Fruit fly (Drosophila melanogaster) whole organism, wandering third instar larva: ENCODE data around the gene CG17221.

Source experiments
- Abd-B ChIP-seq: fragments of >200 bp; optimal IDR thresholded peaks from 2 replicates; lab custom pipeline; 2017; ENCODE audit warnings: missing biosample characterization, missing genetic modification characterization
- CG32264 ChIP-seq: fragments of 200-800 bp; sonication (Bioruptor generic); optimal IDR thresholded peaks from 2 replicates; lab custom pipeline; 2016; ENCODE audit warnings: missing biosample characterization, missing genetic modification characterization
- CG9705 ChIP-seq: fragments of 200-800 bp; sonication (Bioruptor generic); optimal IDR thresholded peaks from 2 replicates; lab custom pipeline; 2018; ENCODE audit warnings: missing biosample characterization, mild to moderate bottlenecking, missing genetic modification characterization
- CrebA ChIP-seq: fragments of 200-800 bp; sonication (Bioruptor generic); optimal IDR thresholded peaks from 2 replicates; lab custom pipeline; 2016; ENCODE audit warnings: missing biosample characterization, mild to moderate bottlenecking, missing genetic modification characterization, borderline replicate concordance
- Dfd ChIP-seq: fragments of >200 bp; optimal IDR thresholded peaks from 2 replicates; lab custom pipeline; 2017; ENCODE audit warnings: missing biosample characterization, missing genetic modification characterization
- Dif ChIP-seq: fragments of 200-275, 200-300 bp; sonication (Bioruptor generic); optimal IDR thresholded peaks from 2 replicates; lab custom pipeline; 2018; ENCODE audit warnings: missing biosample characterization, missing genetic modification characterization; ENCODE audit not compliant: partially characterized antibody
- GATAd ChIP-seq: sonication (Bioruptor generic); optimal IDR thresholded peaks from 2 replicates; lab custom pipeline; 2016; ENCODE audit warnings: missing biosample characterization, missing genetic modification characterization
- HLH106 ChIP-seq: fragments of 200-800 bp; optimal IDR thresholded peaks from 3 replicates; lab custom pipeline; 2019; ENCODE audit warnings: missing biosample characterization, mild to moderate bottlenecking, missing genetic modification characterization, moderate library complexity
- Hnf4 ChIP-seq: fragments of 200-800 bp; sonication (Bioruptor generic); optimal IDR thresholded peaks from 2 replicates; lab custom pipeline; 2016; ENCODE audit warnings: missing biosample characterization, mild to moderate bottlenecking, missing genetic modification characterization
- Hr78 ChIP-seq: fragments of >200 bp; optimal IDR thresholded peaks from 2 replicates; lab custom pipeline; 2017; ENCODE audit warnings: missing biosample characterization, missing genetic modification characterization
- Hr83 ChIP-seq: fragments of 200-300 bp; sonication (Bioruptor generic); optimal IDR thresholded peaks from 2 replicates; lab custom pipeline; 2016; ENCODE audit warnings: missing biosample characterization, mild to moderate bottlenecking, missing genetic modification characterization, moderate library complexity; ENCODE audit not compliant: poor library complexity, severe bottlenecking
- Jra ChIP-seq: sonication (Bioruptor generic); optimal IDR thresholded peaks from 2 replicates; lab custom pipeline; 2016; ENCODE audit warnings: missing biosample characterization, missing genetic modification characterization
- Mio ChIP-seq: sonication (Bioruptor generic); optimal IDR thresholded peaks from 2 replicates; lab custom pipeline; 2016; ENCODE audit warnings: missing biosample characterization, missing genetic modification characterization
- Myc ChIP-seq: fragments of >200 bp; optimal IDR thresholded peaks from 2 replicates; lab custom pipeline; 2017
- N ChIP-seq: fragments of >200 bp; optimal IDR thresholded peaks from 2 replicates; lab custom pipeline; 2018; ENCODE audit warnings: missing biosample characterization, missing external identifiers, missing genetic modification characterization
- OdsH ChIP-seq: fragments of 200-800 bp; sonication (Bioruptor generic); optimal IDR thresholded peaks from 2 replicates; lab custom pipeline; 2016; ENCODE audit warnings: missing biosample characterization, mild to moderate bottlenecking, missing genetic modification characterization
- Rel ChIP-seq, 2 experiments: fragments of 200-800 bp; sonication (Bioruptor generic) in 1 of 2; optimal IDR thresholded peaks; 2 replicates in 1 of 2; 3 replicates in 1 of 2; lab custom pipeline; 2016 to 2019; ENCODE audit warnings: mild to moderate bottlenecking in 2 of 2, missing biosample characterization in 2 of 2, missing genetic modification characterization in 2 of 2, moderate library complexity in 1 of 2
- Sp1 ChIP-seq: fragments of 200-800 bp; sonication (Bioruptor generic); optimal IDR thresholded peaks from 3 replicates; lab custom pipeline; 2019; ENCODE audit warnings: missing biosample characterization, mild to moderate bottlenecking, missing genetic modification characterization, moderate library complexity
- Vsx2 ChIP-seq: fragments of 200-300, 225-300 bp; sonication (Bioruptor generic); optimal IDR thresholded peaks from 2 replicates; lab custom pipeline; 2018; ENCODE audit warnings: missing biosample characterization, missing genetic modification characterization; ENCODE audit not compliant: partially characterized antibody
- br ChIP-seq: fragments of 200-800 bp; sonication (Bioruptor generic); optimal IDR thresholded peaks from 2 replicates; lab custom pipeline; 2016; ENCODE audit warnings: missing biosample characterization, missing genetic modification characterization
- brk ChIP-seq: fragments of 200-800 bp; sonication (Bioruptor generic); optimal IDR thresholded peaks from 2 replicates; lab custom pipeline; 2016; ENCODE audit warnings: missing biosample characterization, mild to moderate bottlenecking, missing genetic modification characterization
- dl ChIP-seq, 2 experiments: fragments of 175-275, 200-275 bp in 1 of 2; fragments of 200-275 bp in 1 of 2; sonication (Bioruptor generic); optimal IDR thresholded peaks; lab custom pipeline; 2018; ENCODE audit warnings: mild to moderate bottlenecking in 2 of 2, missing biosample characterization in 2 of 2, missing genetic modification characterization in 2 of 2, moderate library complexity in 2 of 2; ENCODE audit not compliant: partially characterized antibody in 2 of 2, insufficient read depth in 1 of 2
- dmrt93B ChIP-seq: fragments of 200-800 bp; sonication (Bioruptor generic); optimal IDR thresholded peaks from 2 replicates; lab custom pipeline; 2018; ENCODE audit warnings: missing biosample characterization, mild to moderate bottlenecking, missing genetic modification characterization
- dsf ChIP-seq: sonication (Bioruptor generic); optimal IDR thresholded peaks from 2 replicates; lab custom pipeline; 2016; ENCODE audit warnings: missing biosample characterization, missing genetic modification characterization, borderline replicate concordance
- ey ChIP-seq: fragments of 200-800 bp; sonication (Bioruptor generic); optimal IDR thresholded peaks from 2 replicates; lab custom pipeline; 2016; ENCODE audit warnings: missing biosample characterization, missing genetic modification characterization
- foxo ChIP-seq, 2 experiments: fragments of 200-800 bp; sonication (Bioruptor generic); optimal IDR thresholded peaks; 2 replicates in 1 of 2; 3 replicates in 1 of 2; lab custom pipeline; 2016 to 2017; ENCODE audit warnings: missing biosample characterization in 2 of 2, missing genetic modification characterization in 2 of 2
- fru ChIP-seq: fragments of 200-800 bp; sonication (Bioruptor generic); optimal IDR thresholded peaks from 3 replicates; lab custom pipeline; 2016; ENCODE audit warnings: missing biosample characterization, mild to moderate bottlenecking, missing genetic modification characterization
- h ChIP-seq: fragments of 200-800 bp; sonication (Bioruptor generic); optimal IDR thresholded peaks from 3 replicates; lab custom pipeline; 2016; ENCODE audit warnings: missing biosample characterization, mild to moderate bottlenecking, missing genetic modification characterization
- jim ChIP-seq: fragments of 175-275, 200-325 bp; sonication (Bioruptor generic); optimal IDR thresholded peaks from 2 replicates; lab custom pipeline; 2016; ENCODE audit warnings: missing biosample characterization, mild to moderate bottlenecking, missing genetic modification characterization
- lola ChIP-seq: fragments of >200 bp; optimal IDR thresholded peaks from 2 replicates; lab custom pipeline; 2017; ENCODE audit warnings: missing biosample characterization, missing genetic modification characterization
- pan ChIP-seq: fragments of >200 bp; optimal IDR thresholded peaks from 2 replicates; lab custom pipeline; 2017
- psq ChIP-seq: fragments of 200-800 bp; sonication (Bioruptor generic); optimal IDR thresholded peaks from 3 replicates; lab custom pipeline; 2017; ENCODE audit warnings: missing biosample characterization, mild to moderate bottlenecking, missing genetic modification characterization, moderate library complexity
- rgr ChIP-seq: fragments of 200-800 bp; sonication (Bioruptor generic); optimal IDR thresholded peaks from 3 replicates; lab custom pipeline; 2016; ENCODE audit warnings: missing biosample characterization, mild to moderate bottlenecking, missing genetic modification characterization
- sage ChIP-seq: fragments of 200-800 bp; sonication (Bioruptor generic); optimal IDR thresholded peaks from 2 replicates; lab custom pipeline; 2016; ENCODE audit warnings: missing biosample characterization, mild to moderate bottlenecking, missing genetic modification characterization
- sv ChIP-seq: fragments of 200-800 bp; sonication (Bioruptor generic); optimal IDR thresholded peaks from 3 replicates; lab custom pipeline; 2016; ENCODE audit warnings: missing biosample characterization, missing genetic modification characterization
- tai ChIP-seq: sonication (Bioruptor generic); optimal IDR thresholded peaks from 2 replicates; lab custom pipeline; 2016; ENCODE audit warnings: missing biosample characterization, missing genetic modification characterization
- usp ChIP-seq: fragments of >200 bp; optimal IDR thresholded peaks from 2 replicates; lab custom pipeline; 2017; ENCODE audit warnings: missing biosample characterization, missing genetic modification characterization
- woc ChIP-seq: sonication (Bioruptor generic); optimal IDR thresholded peaks from 2 replicates; lab custom pipeline; 2016; ENCODE audit warnings: missing biosample characterization, mild to moderate bottlenecking, missing genetic modification characterization

Gene CG17221

dm6 chr2L:2993236-2993635 is 46.5 kb upstream of the CG17221 start:
- no peak for TF ChIP-seq Mio (GFP tag; lab: Kevin White, UChicago)
- no peak for TF ChIP-seq Dfd (GFP tag; lab: Kevin White, UChicago)
- no peak for TF ChIP-seq brk
- no peak for TF ChIP-seq br
- TF ChIP-seq Hnf4 (GFP tag; lab: Kevin White, UChicago), result no peak
- no peak for TF ChIP-seq Myc (lab: Kevin White, UChicago)
- TF ChIP-seq sv (GFP tag; lab: Kevin White, UChicago), result no peak
- no peak for TF ChIP-seq sage (GFP tag; lab: Kevin White, UChicago)
- no peak for TF ChIP-seq OdsH (GFP tag; lab: Kevin White, UChicago)
- TF ChIP-seq N (GFP tag; lab: Kevin White, UChicago), result no peak
- TF ChIP-seq Hr83 (GFP tag; lab: Kevin White, UChicago), result no peak
- no peak for TF ChIP-seq Dif (GFP tag; lab: Kevin White, UChicago)
- no peak for TF ChIP-seq psq (GFP tag; lab: Kevin White, UChicago)
- TF ChIP-seq lola, result no peak
- TF ChIP-seq fru, result no peak

- no peak for TF ChIP-seq CrebA (GFP tag; lab: Kevin White, UChicago)
- no peak for TF ChIP-seq Dfd (GFP tag; lab: Kevin White, UChicago)
- TF ChIP-seq dl (GFP tag; optimal IDR thresholded peaks at IDR 0.05; lab: Kevin White, UChicago; ENCODE audit: insufficient read depth in 1 of 2, partially characterized antibody in 2 of 2), result no peak
- TF ChIP-seq CG9705 (GFP tag; lab: Kevin White, UChicago), result no peak
- TF ChIP-seq Sp1 (GFP tag; lab: Kevin White, UChicago), result no peak
- no peak for TF ChIP-seq Rel (GFP tag; optimal IDR thresholded peaks at IDR 0.05; lab: Kevin White, UChicago)
- no peak for TF ChIP-seq Rel (tag; optimal IDR thresholded peaks at IDR 0.05; lab: Kevin White, UChicago)
- no peak for TF ChIP-seq Jra (GFP tag; lab: Kevin White, UChicago)
- no peak for TF ChIP-seq dsf (GFP tag; lab: Kevin White, UChicago)
- TF ChIP-seq jim (GFP tag; lab: Kevin White, UChicago), result no peak
- TF ChIP-seq Myc (lab: Kevin White, UChicago), result no peak
- TF ChIP-seq Hnf4 (GFP tag; lab: Kevin White, UChicago), result no peak
- no peak for TF ChIP-seq sage (GFP tag; lab: Kevin White, UChicago)
- TF ChIP-seq lola, result no peak
Measured at dm6 chr2L:2993702-2994101, 46.1 kb upstream of the CG17221 start.

- no peak for TF ChIP-seq brk
- peak; percentile 28 for TF ChIP-seq Jra (GFP tag; lab: Kevin White, UChicago)
- TF ChIP-seq fru, result no peak
- no peak for TF ChIP-seq Sp1 (GFP tag; lab: Kevin White, UChicago)
- TF ChIP-seq Rel (GFP tag; optimal IDR thresholded peaks at IDR 0.05; lab: Kevin White, UChicago), result no peak
- peak; percentile 39 for TF ChIP-seq Rel (tag; optimal IDR thresholded peaks at IDR 0.05; lab: Kevin White, UChicago)
- no peak for TF ChIP-seq woc
- no peak for TF ChIP-seq dsf (GFP tag; lab: Kevin White, UChicago)
- no peak for TF ChIP-seq sv (GFP tag; lab: Kevin White, UChicago)
- no peak for TF ChIP-seq rgr (GFP tag; lab: Kevin White, UChicago)
- no peak for TF ChIP-seq Hr83 (GFP tag; lab: Kevin White, UChicago)
- TF ChIP-seq GATAd, result no peak
- no peak for TF ChIP-seq CG9705 (GFP tag; lab: Kevin White, UChicago)
- no peak for TF ChIP-seq dmrt93B
- TF ChIP-seq pan (lab: Kevin White, UChicago), result no peak
- no peak for TF ChIP-seq sage (GFP tag; lab: Kevin White, UChicago)
- no peak for TF ChIP-seq Abd-B (GFP tag; lab: Kevin White, UChicago)
- no peak for TF ChIP-seq Hnf4 (GFP tag; lab: Kevin White, UChicago)
- peak; percentile 40 for TF ChIP-seq Myc (lab: Kevin White, UChicago)
- TF ChIP-seq HLH106 (tag; lab: Kevin White, UChicago), result no peak
- TF ChIP-seq lola, result no peak
- TF ChIP-seq OdsH (GFP tag; lab: Kevin White, UChicago), result no peak
- no peak for TF ChIP-seq jim (GFP tag; lab: Kevin White, UChicago)
- no peak for TF ChIP-seq Mio (GFP tag; lab: Kevin White, UChicago)
- no peak for TF ChIP-seq Dfd (GFP tag; lab: Kevin White, UChicago)
- peak in 1 of 2 experiments; percentile 50 for TF ChIP-seq foxo (GFP tag; optimal IDR thresholded peaks at IDR 0.05; lab: Kevin White, UChicago)
- no peak for TF ChIP-seq br
- no peak for TF ChIP-seq psq (GFP tag; lab: Kevin White, UChicago)
- no peak for TF ChIP-seq ey (GFP tag; lab: Kevin White, UChicago)
- no peak for TF ChIP-seq CG32264
- TF ChIP-seq h (GFP tag; lab: Kevin White, UChicago), result peak; percentile 6
- no peak for TF ChIP-seq usp (GFP tag; lab: Kevin White, UChicago)
- TF ChIP-seq tai (GFP tag; lab: Kevin White, UChicago), result no peak
- peak; percentile 75 for TF ChIP-seq Dif (GFP tag; lab: Kevin White, UChicago)
- TF ChIP-seq N (GFP tag; lab: Kevin White, UChicago), result no peak
- TF ChIP-seq Vsx2 (GFP tag; lab: Kevin White, UChicago), result peak; percentile 60
- peak in 1 of 2 experiments; percentile 3 for TF ChIP-seq dl (GFP tag; optimal IDR thresholded peaks at IDR 0.05; lab: Kevin White, UChicago; ENCODE audit: insufficient read depth in 1 of 2, partially characterized antibody in 2 of 2)
- TF ChIP-seq Hr78, result no peak
- no peak for TF ChIP-seq CrebA (GFP tag; lab: Kevin White, UChicago)
Measured at dm6 chr2L:2999113-2999512, 40.7 kb upstream of the CG17221 start, which contains the start of gene Ccdc85. Gene Ccdc85, plus strand, starts transcription at chr2L:2999286.
